Worm (Caenorhabditis elegans): Measurements from ENCODE around the gene K10D6.4.

K10D6.4 gene

ce11 chrV:11228653-11229173 is 27.0 kb downstream of the K10D6.4 start, which contains the start of gene pqn-70 (continued):
- TF ChIP-seq T07F8.4 (tag; optimal IDR thresholded peaks at IDR 0.05) (no peak), die-1 (tag; optimal IDR thresholded peaks at IDR 0.05) (peak; percentile 15), madf-6 (GFP tag; IDR thresholded peaks at IDR 0.05) (no peak; the same call in 1 of the 2 replicates), cebp-1 (GFP tag; IDR thresholded peaks at IDR 0.05) (peak; percentile 8; the same call in 1 of the 2 replicates), cebp-1 (tag; optimal IDR thresholded peaks at IDR 0.05) (no peak), chd-7 (tag; optimal IDR thresholded peaks at IDR 0.05) (peak; percentile 29), madf-10 (tag; optimal IDR thresholded peaks at IDR 0.05) (peak; percentile 76), C17E4.6 (GFP tag; IDR thresholded peaks at IDR 0.05) (no peak), ztf-18 (tag; optimal IDR thresholded peaks at IDR 0.05) (peak; percentile 47), nhr-27 (tag; optimal IDR thresholded peaks at IDR 0.05) (no peak), sdz-38 (tag; optimal IDR thresholded peaks at IDR 0.05) (no peak), let-526 (GFP tag; IDR thresholded peaks at IDR 0.05) (0 out of 2 replicates have a peak, but pooled peaks have one; percentile 53), lin-26 (GFP tag; IDR thresholded peaks at IDR 0.05) (peak; percentile 71; the same call in 1 of the 2 replicates), let-607 (tag; optimal IDR thresholded peaks at IDR 0.05) (peak; percentile 8 to 71), K12H6.12 (tag; optimal IDR thresholded peaks at IDR 0.05) (peak; percentile 70), snpc-1.1 (tag; optimal IDR thresholded peaks at IDR 0.05; ENCODE audit: insufficient read depth) (no peak), ztf-3 (GFP tag; optimal IDR thresholded peaks at IDR 0.05) (no peak), ztf-25 (GFP tag; IDR thresholded peaks at IDR 0.05) (no peak), K11D2.4 (GFP tag; IDR thresholded peaks at IDR 0.05) (0 out of 2 replicates have a peak, but pooled peaks have one; percentile 42), pha-4 (tag; optimal IDR thresholded peaks at IDR 0.05) (no peak), egrh-3 (GFP tag; IDR thresholded peaks at IDR 0.05) (peak; percentile 58), F55B11.4 (tag; optimal IDR thresholded peaks at IDR 0.05; ENCODE audit: borderline replicate concordance, insufficient read depth) (no peak), nhr-80 (tag; optimal IDR thresholded peaks at IDR 0.05) (peak; percentile 55), Y56A3A.18 (GFP tag; IDR thresholded peaks at IDR 0.05) (no peak), attf-5 (GFP tag; optimal IDR thresholded peaks at IDR 0.05) (peak; percentile 81), ztf-6 (GFP tag; IDR thresholded peaks at IDR 0.05) (no peak), F52B5.7 (tag; optimal IDR thresholded peaks at IDR 0.05) (no peak), ztf-26 (tag; optimal IDR thresholded peaks at IDR 0.05) (no peak), D2030.7 (GFP tag; IDR thresholded peaks at IDR 0.05) (peak; percentile 33; the same call in 1 of the 2 replicates), ceh-100 (GFP tag; IDR thresholded peaks at IDR 0.05) (peak; percentile 92), aptf-2 (GFP tag; conservative IDR thresholded peaks at IDR 0.05) (no peak), Y95B8A.8 (GFP tag; IDR thresholded peaks at IDR 0.05) (0 out of 2 replicates have a peak, but pooled peaks have one; percentile 7)

ce11 chrV:11231177-11231576 is 29.5 kb downstream of the K10D6.4 start:
- TF ChIP-seq tbp1 (GFP tag; optimal IDR thresholded peaks at IDR 0.05): no peak
- no peak for TF ChIP-seq madf-6 (GFP tag; IDR thresholded peaks at IDR 0.05)
- no peak for TF ChIP-seq him-1 (tag; optimal IDR thresholded peaks at IDR 0.05)
- no peak for TF ChIP-seq rec-8 (tag; optimal IDR thresholded peaks at IDR 0.05)
- TF ChIP-seq aptf-2 (GFP tag; conservative IDR thresholded peaks at IDR 0.05): no peak
- TF ChIP-seq sptf-2 (GFP tag; optimal IDR thresholded peaks at IDR 0.05): no peak
- no peak for TF ChIP-seq nhr-120 (GFP tag; IDR thresholded peaks at IDR 0.05)
- TF ChIP-seq ZK185.1 (tag; optimal IDR thresholded peaks at IDR 0.05; ENCODE audit: poor library complexity, severe bottlenecking): no peak
- no peak for TF ChIP-seq lin-35 (GFP tag; optimal IDR thresholded peaks at IDR 0.05)
- TF ChIP-seq lin-40 (tag; optimal IDR thresholded peaks at IDR 0.05): no peak
- TF ChIP-seq sea-2 (GFP tag; IDR thresholded peaks at IDR 0.05): no peak
- TF ChIP-seq F37B4.10 (GFP tag; IDR thresholded peaks at IDR 0.05): no peak
- no peak for TF ChIP-seq F52B5.7 (tag; optimal IDR thresholded peaks at IDR 0.05)
- TF ChIP-seq nfyb-1 (GFP tag; IDR thresholded peaks at IDR 0.05): no peak
- no peak for TF ChIP-seq dox-1 (GFP tag; IDR thresholded peaks at IDR 0.05)
- TF ChIP-seq B0336.3 (GFP tag; IDR thresholded peaks at IDR 0.05): no peak
- TF ChIP-seq hmg-20 (GFP tag; IDR thresholded peaks at IDR 0.05): no peak
